Worm (Caenorhabditis elegans): ENCODE results near the gene dyf-2.

The dyf-2 gene

ce11 chrIII:13717505-13717904, 31.3 kb upstream of the dyf-2 start (continued):
- no peak for TF ChIP-seq zip-5 (tag; optimal IDR thresholded peaks at IDR 0.05)
- no peak for TF ChIP-seq ceh-34 (tag; optimal IDR thresholded peaks at IDR 0.05)
- no peak for TF ChIP-seq lin-11 (tag; optimal IDR thresholded peaks at IDR 0.05)
- TF ChIP-seq pha-2 (tag; optimal IDR thresholded peaks at IDR 0.05): no peak
- TF ChIP-seq odd-2 (tag; optimal IDR thresholded peaks at IDR 0.05): no peak
- TF ChIP-seq ceh-14 (tag; optimal IDR thresholded peaks at IDR 0.05): no peak
- TF ChIP-seq ceh-30 (tag; optimal IDR thresholded peaks at IDR 0.05): no peak
- no peak for TF ChIP-seq pha-4 (tag; optimal IDR thresholded peaks at IDR 0.05)
- TF ChIP-seq ceh-9 (tag; optimal IDR thresholded peaks at IDR 0.05): no peak
- no peak for TF ChIP-seq fkh-6 (tag; optimal IDR thresholded peaks at IDR 0.05)
- no peak for TF ChIP-seq rnt-1 (tag; optimal IDR thresholded peaks at IDR 0.05)
- no peak for TF ChIP-seq Y22D7AL.16 (tag; optimal IDR thresholded peaks at IDR 0.05)
- no peak for TF ChIP-seq syd-9 (tag; optimal IDR thresholded peaks at IDR 0.05)
- TF ChIP-seq pros-1 (tag; optimal IDR thresholded peaks at IDR 0.05): peak; percentile 23
- TF ChIP-seq ceh-31 (tag; optimal IDR thresholded peaks at IDR 0.05): peak; percentile 33
- no peak for TF ChIP-seq ahr-1 (tag; optimal IDR thresholded peaks at IDR 0.05)
- no peak for TF ChIP-seq hlh-6 (tag; optimal IDR thresholded peaks at IDR 0.05)
- peak; percentile 73 for TF ChIP-seq nfya-1 (tag; optimal IDR thresholded peaks at IDR 0.05)
- TF ChIP-seq pqm-1 (tag; optimal IDR thresholded peaks at IDR 0.05): no peak
- TF ChIP-seq ztf-16 (tag; optimal IDR thresholded peaks at IDR 0.05): no peak
- TF ChIP-seq che-1 (tag; optimal IDR thresholded peaks at IDR 0.05): no peak

- TF ChIP-seq Y22D7AL.16 (tag; optimal IDR thresholded peaks at IDR 0.05) (no peak), eyg-1 (tag; optimal IDR thresholded peaks at IDR 0.05) (no peak), odd-2 (tag; optimal IDR thresholded peaks at IDR 0.05) (no peak), ceh-2 (tag; optimal IDR thresholded peaks at IDR 0.05) (no peak), ztf-16 (tag; optimal IDR thresholded peaks at IDR 0.05) (no peak), lin-11 (tag; optimal IDR thresholded peaks at IDR 0.05) (no peak), hlh-8 (tag; optimal IDR thresholded peaks at IDR 0.05) (no peak), C08G9.2 (tag; optimal IDR thresholded peaks at IDR 0.05) (no peak), ref-2 (tag; optimal IDR thresholded peaks at IDR 0.05) (no peak), madf-2 (tag; optimal IDR thresholded peaks at IDR 0.05) (no peak), K02D7.2 (tag; optimal IDR thresholded peaks at IDR 0.05) (no peak), sox-4 (tag; optimal IDR thresholded peaks at IDR 0.05) (no peak), ceh-14 (tag; optimal IDR thresholded peaks at IDR 0.05) (no peak), fkh-6 (tag; optimal IDR thresholded peaks at IDR 0.05) (no peak), fax-1 (tag; optimal IDR thresholded peaks at IDR 0.05) (no peak), hlh-30 (tag; optimal IDR thresholded peaks at IDR 0.05; ENCODE audit: insufficient read depth) (no peak), K09A11.1 (tag; optimal IDR thresholded peaks at IDR 0.05; ENCODE audit: insufficient read depth) (no peak)
Observed at ce11 chrIII:13716831-13717230, 30.6 kb upstream of the dyf-2 start.

- TF ChIP-seq hlh-15 (tag; optimal IDR thresholded peaks at IDR 0.05) (no peak), ceh-9 (tag; optimal IDR thresholded peaks at IDR 0.05) (no peak)
Observed at ce11 chrIII:13716266-13716665, 30.0 kb upstream of the dyf-2 start.

- TF ChIP-seq ceh-2 (tag; optimal IDR thresholded peaks at IDR 0.05) (no peak), lin-11 (tag; optimal IDR thresholded peaks at IDR 0.05) (no peak)
Observed at ce11 chrIII:13714950-13715349, 28.7 kb upstream of the dyf-2 start.

ce11 chrIII:13713807-13714206, 27.6 kb upstream of the dyf-2 start:
- TF ChIP-seq hlh-6 (tag; optimal IDR thresholded peaks at IDR 0.05): peak; percentile 32
- TF ChIP-seq T23F11.4 (GFP tag; optimal IDR thresholded peaks at IDR 0.05): no peak
- TF ChIP-seq tbx-2 (tag; optimal IDR thresholded peaks at IDR 0.05): peak; percentile 58
- TF ChIP-seq ref-2 (tag; optimal IDR thresholded peaks at IDR 0.05): peak; percentile 57
